Fruit fly (Drosophila melanogaster): ENCODE measurements around the gene gammaSnap2.
A peak's percentile ranks its signal among the peaks of the same experiment; 100 is the strongest.

The gammaSnap2 gene

dm6 chr3R:10125477-10125876 is 4.3 kb upstream of the gammaSnap2 start, which contains the start of gene knk (continued):
- peak; percentile 15 for TF ChIP-seq tap (tag; optimal IDR thresholded peaks at IDR 0.05)
- TF ChIP-seq nom (GFP tag; optimal IDR thresholded peaks at IDR 0.05) = peak; percentile 53
- TF ChIP-seq ftz-f1 (GFP tag; optimal IDR thresholded peaks at IDR 0.05) = peak; percentile 59
- TF ChIP-seq z (GFP tag; IDR thresholded peaks at IDR 0.05) = peak; percentile 75; the same call in 2 of the 3 replicates
- TF ChIP-seq sr (GFP tag; IDR thresholded peaks at IDR 0.05) = 0 out of 3 replicates have a peak, but pooled peaks have one; percentile 22
- peak; percentile 45 for TF ChIP-seq Med (GFP tag)
- TF ChIP-seq Scr (GFP tag; IDR thresholded peaks at IDR 0.05; ENCODE audit: partially characterized antibody) = 0 out of 2 replicates have a peak, but pooled peaks have one; percentile 17
- TF ChIP-seq CG13287 (GFP tag; IDR thresholded peaks at IDR 0.05; ENCODE audit: partially characterized antibody) = peak; percentile 48
- peak; percentile 63 for TF ChIP-seq oc (tag; optimal IDR thresholded peaks at IDR 0.05)
- TF ChIP-seq CG13296 (GFP tag; optimal IDR thresholded peaks at IDR 0.05) = peak; percentile 29
- TF ChIP-seq Opbp (GFP tag; IDR thresholded peaks at IDR 0.05; ENCODE audit: partially characterized antibody) = peak; percentile 33; the same call in 1 of the 3 replicates
- no peak for TF ChIP-seq insv (GFP tag; optimal IDR thresholded peaks at IDR 0.05)
- TF ChIP-seq maf-S (GFP tag; optimal IDR thresholded peaks at IDR 0.05) = no peak
- TF ChIP-seq CG4854 (GFP tag; optimal IDR thresholded peaks at IDR 0.05) = no peak
- TF ChIP-seq zf30C (GFP tag; optimal IDR thresholded peaks at IDR 0.05) = no peak
- no peak for TF ChIP-seq C15 (GFP tag; IDR thresholded peaks at IDR 0.05)
- peak; percentile 73 for TF ChIP-seq CG18476 (GFP tag; optimal IDR thresholded peaks at IDR 0.05)
- peak; percentile 99 for TF ChIP-seq pros (GFP tag; optimal IDR thresholded peaks at IDR 0.05)
- peak; percentile 54 for TF ChIP-seq Blimp-1 (GFP tag; optimal IDR thresholded peaks at IDR 0.05)
- peak; percentile 24 to 46 for TF ChIP-seq Trl (optimal IDR thresholded peaks at IDR 0.05)
- TF ChIP-seq Trl (GFP tag; optimal IDR thresholded peaks at IDR 0.05) = no peak
- TF ChIP-seq CG12769 (tag; optimal IDR thresholded peaks at IDR 0.05) = peak; percentile 6
- TF ChIP-seq CG3163 (GFP tag; optimal IDR thresholded peaks at IDR 0.05) = no peak
- no peak for TF ChIP-seq CG3407 (GFP tag; optimal IDR thresholded peaks at IDR 0.05)
- TF ChIP-seq CG7357 (GFP tag; IDR thresholded peaks at IDR 0.05) = no peak
- TF ChIP-seq bbx (GFP tag; IDR thresholded peaks at IDR 0.05; ENCODE audit: partially characterized antibody) = peak; percentile 43; the same call in 1 of the 2 replicates
- TF ChIP-seq sob (GFP tag; IDR thresholded peaks at IDR 0.05) = 0 out of 2 replicates have a peak, but pooled peaks have one; percentile 31
- no peak for TF ChIP-seq nmo (GFP tag; optimal IDR thresholded peaks at IDR 0.05)
- TF ChIP-seq CG2712 (tag; optimal IDR thresholded peaks at IDR 0.05) = peak; percentile 25
- peak; percentile 78 for TF ChIP-seq vvl (GFP tag; IDR thresholded peaks at IDR 0.05)
- 0 out of 2 replicates have a peak, but pooled peaks have one; percentile 24 for TF ChIP-seq ara (GFP tag; IDR thresholded peaks at IDR 0.05)
- TF ChIP-seq CG4360 (GFP tag; IDR thresholded peaks at IDR 0.05) = peak; percentile 54

dm6 chr3R:10124764-10125163 is 3.6 kb upstream of the gammaSnap2 start:
- TF ChIP-seq Fer1 (GFP tag; optimal IDR thresholded peaks at IDR 0.05) = no peak
- no peak for TF ChIP-seq bab2 (GFP tag; optimal IDR thresholded peaks at IDR 0.05)
- no peak for TF ChIP-seq zen2 (GFP tag; IDR thresholded peaks at IDR 0.05; ENCODE audit: partially characterized antibody)
- no peak for TF ChIP-seq CG9609 (GFP tag; optimal IDR thresholded peaks at IDR 0.05)
- no peak for TF ChIP-seq Ravus (GFP tag; IDR thresholded peaks at IDR 0.05)
- TF ChIP-seq CG13775 (GFP tag; optimal IDR thresholded peaks at IDR 0.05) = no peak
- TF ChIP-seq ro (GFP tag; IDR thresholded peaks at IDR 0.05) = no peak
- TF ChIP-seq nerfin-1 (tag; optimal IDR thresholded peaks at IDR 0.05) = no peak
- TF ChIP-seq CG4730 (GFP tag; IDR thresholded peaks at IDR 0.05) = no peak
- no peak for TF ChIP-seq gsb (GFP tag; IDR thresholded peaks at IDR 0.05)
- TF ChIP-seq CG33557 (GFP tag; optimal IDR thresholded peaks at IDR 0.05) = peak; percentile 48
- TF ChIP-seq bsh (GFP tag; optimal IDR thresholded peaks at IDR 0.05) = peak in 1 of 2 experiments; percentile 18
- no peak for TF ChIP-seq phol (tag; optimal IDR thresholded peaks at IDR 0.05)
- TF ChIP-seq Lim3 (GFP tag; IDR thresholded peaks at IDR 0.05) = no peak
- TF ChIP-seq crp (GFP tag; optimal IDR thresholded peaks at IDR 0.05) = no peak
- no peak for TF ChIP-seq gem (tag; optimal IDR thresholded peaks at IDR 0.05)
- peak; percentile 49 for TF ChIP-seq sqz (GFP tag; optimal IDR thresholded peaks at IDR 0.05)
- TF ChIP-seq CG7357 (GFP tag; IDR thresholded peaks at IDR 0.05) = no peak
- TF ChIP-seq tin (GFP tag; optimal IDR thresholded peaks at IDR 0.05) = no peak
- TF ChIP-seq CG8089 (GFP tag; optimal IDR thresholded peaks at IDR 0.05) = no peak
- peak; percentile 14 for TF ChIP-seq Med (GFP tag)

Measured in whole organism, embryonic.